Fruit fly (Drosophila melanogaster): ENCODE results near the gene fy.
A peak's percentile ranks its signal among the peaks of the same experiment; 100 is the strongest.

The fy gene

DNA sequence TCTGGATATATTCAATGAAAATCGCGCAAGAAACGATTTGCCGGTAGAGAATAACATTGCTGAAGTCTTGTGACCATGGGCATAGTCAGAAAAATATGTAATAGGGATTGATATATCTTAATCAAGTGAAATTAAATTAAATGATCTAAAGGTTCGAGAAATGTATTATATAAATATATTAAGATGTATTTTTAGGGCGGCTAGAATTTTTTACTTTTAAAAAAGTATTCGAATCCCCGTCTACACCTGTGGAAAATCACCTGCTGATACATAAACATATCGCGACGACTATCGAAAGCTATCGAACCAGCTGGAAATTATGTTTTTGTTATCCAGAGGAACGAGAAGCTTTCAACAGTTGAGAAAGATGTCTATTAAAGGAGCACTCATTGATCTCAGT is 26.4 kb downstream of the fy start, which contains the start of the genes CG13390 and CG17294 (continued):
- peak; percentile 52 to 85 for TF ChIP-seq crp (GFP tag; optimal IDR thresholded peaks at IDR 0.05)
- TF ChIP-seq insv (GFP tag; optimal IDR thresholded peaks at IDR 0.05): peak in 1 of 2 experiments; percentile 87
- peak; percentile 98 for TF ChIP-seq CG2875 (GFP tag; optimal IDR thresholded peaks at IDR 0.05)
- peak; percentile 99 for TF ChIP-seq CG1233 (GFP tag; optimal IDR thresholded peaks at IDR 0.05)
- peak; percentile 99 for TF ChIP-seq salm (tag; optimal IDR thresholded peaks at IDR 0.05)
- TF ChIP-seq stc (GFP tag; IDR thresholded peaks at IDR 0.05): peak; percentile 100
- TF ChIP-seq gcm2 (GFP tag; optimal IDR thresholded peaks at IDR 0.05): peak; percentile 92
- peak; percentile 99 for TF ChIP-seq YL-1 (GFP tag; optimal IDR thresholded peaks at IDR 0.05)
- peak; percentile 99 for TF ChIP-seq CG7556 (GFP tag; optimal IDR thresholded peaks at IDR 0.05)
- TF ChIP-seq Optix (GFP tag; IDR thresholded peaks at IDR 0.05): peak; percentile 96
- peak; percentile 92 for TF ChIP-seq CG34224 (GFP tag; IDR thresholded peaks at IDR 0.05; ENCODE audit: partially characterized antibody)
- peak; percentile 100 for TF ChIP-seq gce (GFP tag; IDR thresholded peaks at IDR 0.05)
- peak; percentile 74 for TF ChIP-seq Kr (GFP tag; optimal IDR thresholded peaks at IDR 0.05)
- peak; percentile 82 for TF ChIP-seq ftz-f1 (GFP tag; optimal IDR thresholded peaks at IDR 0.05)
- TF ChIP-seq Adf1 (GFP tag; IDR thresholded peaks at IDR 0.05): peak; percentile 93
- peak; percentile 99 for TF ChIP-seq CG31388 (GFP tag; optimal IDR thresholded peaks at IDR 0.05)
- TF ChIP-seq tll (GFP tag; optimal IDR thresholded peaks at IDR 0.05): peak in 1 of 2 experiments; percentile 84
- peak; percentile 100 for TF ChIP-seq CG11085 (GFP tag; IDR thresholded peaks at IDR 0.05)
- no peak for TF ChIP-seq CG8478 (optimal IDR thresholded peaks at IDR 0.05)
- peak; percentile 99 for TF ChIP-seq mirr (GFP tag; optimal IDR thresholded peaks at IDR 0.05)
- peak; percentile 99 for TF ChIP-seq CG10147 (GFP tag; optimal IDR thresholded peaks at IDR 0.05)
- peak; percentile 87 to 95 for TF ChIP-seq chif (GFP tag; optimal IDR thresholded peaks at IDR 0.05)
- peak; percentile 91 for TF ChIP-seq Dad (GFP tag; optimal IDR thresholded peaks at IDR 0.05)
- TF ChIP-seq CG12071 (GFP tag; optimal IDR thresholded peaks at IDR 0.05): peak; percentile 99
- peak; percentile 100 for TF ChIP-seq Xbp1 (GFP tag; optimal IDR thresholded peaks at IDR 0.05)
- TF ChIP-seq Asciz (GFP tag; optimal IDR thresholded peaks at IDR 0.05): peak; percentile 99
- peak; percentile 99 for TF ChIP-seq jing (GFP tag; optimal IDR thresholded peaks at IDR 0.05)
- peak; percentile 99 for TF ChIP-seq CG16779 (GFP tag; IDR thresholded peaks at IDR 0.05)
- peak; percentile 100 for TF ChIP-seq CG14441 (GFP tag; IDR thresholded peaks at IDR 0.05)
- TF ChIP-seq kay (GFP tag; optimal IDR thresholded peaks at IDR 0.05): peak; percentile 99
- TF ChIP-seq Bteb2 (GFP tag; optimal IDR thresholded peaks at IDR 0.05): peak; percentile 98
- peak; percentile 99 for TF ChIP-seq bcd (GFP tag; optimal IDR thresholded peaks at IDR 0.05)
- peak; percentile 96 for TF ChIP-seq bab2 (GFP tag; optimal IDR thresholded peaks at IDR 0.05)
- TF ChIP-seq sc (optimal IDR thresholded peaks at IDR 0.05): no peak
- TF ChIP-seq sc (GFP tag; optimal IDR thresholded peaks at IDR 0.05): peak; percentile 99
- TF ChIP-seq sim (GFP tag; IDR thresholded peaks at IDR 0.05): peak; percentile 99
- peak; percentile 100 for TF ChIP-seq Sox102F (GFP tag; optimal IDR thresholded peaks at IDR 0.05)
- TF ChIP-seq peb (GFP tag; IDR thresholded peaks at IDR 0.05): peak; percentile 98
- peak; percentile 100 for TF ChIP-seq Dbx (GFP tag; IDR thresholded peaks at IDR 0.05)
- peak; percentile 99 for TF ChIP-seq gcm (GFP tag; optimal IDR thresholded peaks at IDR 0.05)
- TF ChIP-seq z (GFP tag; IDR thresholded peaks at IDR 0.05): peak; percentile 84
- peak; percentile 97 for TF ChIP-seq CG4854 (GFP tag; optimal IDR thresholded peaks at IDR 0.05)
- TF ChIP-seq C15 (GFP tag; IDR thresholded peaks at IDR 0.05): peak; percentile 99
- TF ChIP-seq CG12236 (GFP tag; optimal IDR thresholded peaks at IDR 0.05): peak; percentile 85
- TF ChIP-seq Trl (optimal IDR thresholded peaks at IDR 0.05): no peak
- peak; percentile 92 for TF ChIP-seq Trl (GFP tag; optimal IDR thresholded peaks at IDR 0.05)
- peak; percentile 99 for TF ChIP-seq Six4 (GFP tag; optimal IDR thresholded peaks at IDR 0.05)
- peak; percentile 99 for TF ChIP-seq Spps (tag; optimal IDR thresholded peaks at IDR 0.05)
- peak; percentile 98 for TF ChIP-seq Gsc (GFP tag; IDR thresholded peaks at IDR 0.05)
- TF ChIP-seq CG12155 (GFP tag; optimal IDR thresholded peaks at IDR 0.05): peak; percentile 99
- peak; percentile 99 for TF ChIP-seq CG9215 (GFP tag; IDR thresholded peaks at IDR 0.05)
- TF ChIP-seq CG4424 (GFP tag; optimal IDR thresholded peaks at IDR 0.05): peak; percentile 99
